Fruit fly (Drosophila melanogaster) whole organism, adult: ENCODE results near the gene Ugt36D1.

Experiments used
- CG11617 ChIP-seq: fragments of 200-800 bp; sonication (Bioruptor generic); optimal IDR thresholded peaks from 2 replicates; lab custom pipeline; 2017; ENCODE audit warnings: mild to moderate bottlenecking, missing biosample characterization, missing genetic modification reagents, missing genetic modification characterization
- CG12768 ChIP-seq: fragments of 200-800 bp; sonication (Bioruptor generic); optimal IDR thresholded peaks from 2 replicates; lab custom pipeline; 2017; ENCODE audit warnings: missing biosample characterization, missing genetic modification characterization, mild to moderate bottlenecking, moderate library complexity, missing genetic modification reagents
- CG14711 ChIP-seq: fragments of 200-800 bp; sonication (Bioruptor generic); optimal IDR thresholded peaks from 2 replicates; lab custom pipeline; 2018; ENCODE audit warnings: missing biosample characterization, mild to moderate bottlenecking, missing genetic modification characterization, moderate library complexity
- CG1620 ChIP-seq: fragments of 200-800 bp; sonication (Bioruptor generic); optimal IDR thresholded peaks from 2 replicates; lab custom pipeline; 2016; ENCODE audit warnings: missing biosample characterization, missing genetic modification characterization
- CG33017 ChIP-seq: fragments of 200-800 bp; sonication (Bioruptor generic); optimal IDR thresholded peaks from 2 replicates; lab custom pipeline; 2018; ENCODE audit warnings: missing biosample characterization, mild to moderate bottlenecking, missing genetic modification characterization, moderate library complexity
- CG5204 ChIP-seq: fragments of 200-800 bp; sonication (Bioruptor generic); optimal IDR thresholded peaks from 2 replicates; lab custom pipeline; 2016; ENCODE audit warnings: missing biosample characterization, missing genetic modification characterization
- CG7045 ChIP-seq: fragments of 200-800 bp; sonication (Bioruptor generic); optimal IDR thresholded peaks from 2 replicates; lab custom pipeline; 2017; ENCODE audit warnings: missing biosample characterization, mild to moderate bottlenecking, missing genetic modification characterization
- CG7101 ChIP-seq: fragments of 200-800 bp; sonication (Bioruptor generic); optimal IDR thresholded peaks from 2 replicates; lab custom pipeline; 2018; ENCODE audit warnings: missing biosample characterization, mild to moderate bottlenecking, missing genetic modification characterization, moderate library complexity
- Clk ChIP-seq: fragments of 200-800 bp; sonication (Bioruptor generic); optimal IDR thresholded peaks from 2 replicates; lab custom pipeline; 2017; ENCODE audit warnings: missing biosample characterization, missing genetic modification characterization
- Crg-1 ChIP-seq: fragments of 200-800 bp; sonication (Bioruptor generic); optimal IDR thresholded peaks from 2 replicates; lab custom pipeline; 2016; ENCODE audit warnings: missing biosample characterization, missing genetic modification characterization
- Hr96 ChIP-seq: fragments of 200-800 bp; sonication (Bioruptor generic); optimal IDR thresholded peaks from 2 replicates; lab custom pipeline; 2016; ENCODE audit warnings: missing biosample characterization, missing genetic modification characterization
- Mnt ChIP-seq: fragments of 200-800 bp; sonication (Bioruptor generic); optimal IDR thresholded peaks from 2 replicates; lab custom pipeline; 2016; ENCODE audit warnings: missing biosample characterization, mild to moderate bottlenecking, missing genetic modification characterization
- bab1 ChIP-seq: fragments of 200-800 bp; sonication (Bioruptor generic); optimal IDR thresholded peaks from 3 replicates; lab custom pipeline; 2019; ENCODE audit warnings: missing biosample characterization, mild to moderate bottlenecking, missing genetic modification characterization, moderate library complexity
- cic ChIP-seq: fragments of 200-800 bp; sonication (Bioruptor generic); optimal IDR thresholded peaks from 2 replicates; lab custom pipeline; 2017; ENCODE audit warnings: missing biosample characterization, mild to moderate bottlenecking, missing genetic modification characterization, moderate library complexity
- cnc ChIP-seq, 2 experiments: fragments of >200 bp; optimal IDR thresholded peaks; 2 replicates each; lab custom pipeline; 2017
- kay ChIP-seq: fragments of 200-800 bp; sonication (Bioruptor generic); peaks from one replicate; lab custom pipeline; 2016; ENCODE audit warnings: missing biosample characterization, missing genetic modification characterization, borderline replicate concordance
- ovo ChIP-seq: fragments of 200-800 bp; sonication (Bioruptor generic); optimal IDR thresholded peaks from 2 replicates; lab custom pipeline; 2016; ENCODE audit warnings: missing biosample characterization, missing genetic modification characterization
- pad ChIP-seq: fragments of 200-800 bp; sonication (Bioruptor generic); optimal IDR thresholded peaks from 3 replicates; lab custom pipeline; 2017; ENCODE audit warnings: missing biosample characterization, missing genetic modification characterization, mild to moderate bottlenecking, moderate library complexity, missing genetic modification reagents
- tj ChIP-seq: fragments of 200-800 bp; sonication (Bioruptor generic); optimal IDR thresholded peaks from 3 replicates; lab custom pipeline; 2017; ENCODE audit warnings: missing biosample characterization, mild to moderate bottlenecking, missing genetic modification characterization, moderate library complexity
- toe ChIP-seq: fragments of 200-800 bp; sonication (Bioruptor generic); optimal IDR thresholded peaks from 2 replicates; lab custom pipeline; 2016; ENCODE audit warnings: missing biosample characterization, missing genetic modification characterization

The Ugt36D1 gene

DNA sequence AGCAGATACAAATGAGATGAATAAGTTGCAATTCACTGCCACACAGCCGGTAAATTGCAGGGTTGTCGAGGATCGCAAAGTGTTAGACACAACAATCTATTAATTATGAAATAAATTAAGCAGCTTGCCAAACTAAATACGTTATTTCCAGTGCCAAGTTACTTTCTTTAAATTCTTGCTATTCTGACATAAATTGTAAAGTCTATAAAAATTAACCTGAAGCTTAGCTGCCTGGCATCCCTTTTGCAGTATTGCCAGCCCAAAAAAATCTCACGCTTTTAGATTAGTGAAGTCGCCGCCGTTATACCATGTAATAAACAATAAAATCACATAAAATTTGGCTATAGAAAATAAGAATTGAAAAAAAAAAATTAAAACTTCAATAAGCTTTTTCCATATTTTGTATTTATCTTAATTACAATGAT is 34.3 kb downstream of the Ugt36D1 start:
- TF ChIP-seq CG12768 (peak; percentile 95), CG7101 (tag; lab: Kevin White, UChicago) (peak; percentile 95), Clk (GFP tag; lab: Kevin White, UChicago) (peak; percentile 84), CG14711 (tag; lab: Kevin White, UChicago) (peak; percentile 99), cic (GFP tag; lab: Kevin White, UChicago) (peak; percentile 52), ovo (peak; percentile 60), Crg-1 (GFP tag; lab: Kevin White, UChicago) (peak; percentile 89), Hr96 (GFP tag; lab: Kevin White, UChicago) (peak; percentile 92), bab1 (GFP tag; lab: Kevin White, UChicago) (peak; percentile 96), CG7045 (GFP tag; lab: Kevin White, UChicago) (peak; percentile 93), pad (GFP tag; lab: Kevin White, UChicago) (peak; percentile 84), Mnt (GFP tag; lab: Kevin White, UChicago) (peak; percentile 80), CG5204 (peak; percentile 93), CG11617 (GFP tag; lab: Kevin White, UChicago) (peak; percentile 93), tj (GFP tag; lab: Kevin White, UChicago) (peak; percentile 76), kay (GFP tag; lab: Kevin White, UChicago) (peak; percentile 95), toe (peak; percentile 95), CG33017 (peak; percentile 95), CG1620 (GFP tag; lab: Kevin White, UChicago) (peak; percentile 91), cnc (optimal IDR thresholded peaks at IDR 0.05; lab: Kevin White, UChicago) (peak; percentile 86 to 90)

DNA sequence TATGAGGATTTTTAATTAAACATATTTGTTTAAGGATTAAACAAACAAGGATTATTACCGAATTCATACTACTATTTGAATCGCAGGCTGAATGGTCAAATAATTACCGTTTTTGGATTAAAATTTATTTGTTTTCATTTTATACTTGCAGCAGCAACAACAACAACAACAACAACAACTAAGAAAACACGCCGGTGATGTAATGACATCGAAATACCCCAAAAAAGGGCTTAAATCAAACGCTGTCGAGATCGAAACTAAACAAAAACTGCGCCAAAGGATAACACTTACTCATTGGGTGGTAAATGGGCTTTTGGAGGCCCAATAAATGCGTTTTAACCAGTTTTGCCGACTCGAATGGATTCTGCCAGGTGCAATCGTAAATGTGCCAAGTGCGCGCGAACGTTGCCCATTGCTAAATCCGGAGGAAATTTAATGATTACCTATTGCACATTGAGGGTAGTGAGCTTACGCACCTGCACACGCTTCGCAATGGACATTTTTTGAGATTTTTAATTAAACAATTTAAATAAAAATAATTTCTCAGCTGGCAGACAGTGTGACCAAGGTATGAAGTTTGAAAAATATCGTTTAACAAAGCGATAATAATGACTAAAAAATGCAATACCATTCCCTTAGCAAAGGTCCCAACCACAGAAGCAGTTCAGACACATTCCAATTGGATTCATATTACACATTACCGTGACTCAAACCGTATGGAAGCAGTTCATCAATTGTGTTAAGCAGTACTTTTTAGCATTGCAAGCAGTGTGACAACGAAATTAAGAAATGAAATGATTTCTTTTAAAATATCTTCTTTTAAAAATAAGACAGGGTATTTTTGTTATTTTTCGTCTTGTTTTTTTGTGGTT is 35.5 kb downstream of the Ugt36D1 start, which contains the start of the genes CG10602 and mRpL13:
Gene CG10602, minus strand, starts transcription at position 588 of the 872 bp plus-strand sequence.
Gene mRpL13, minus strand, starts transcription at position 588 of the 872 bp plus-strand sequence.
- TF ChIP-seq Mnt (GFP tag; lab: Kevin White, UChicago) (peak; percentile 7), cic (GFP tag; lab: Kevin White, UChicago) (no peak), bab1 (GFP tag; lab: Kevin White, UChicago) (peak; percentile 31), ovo (no peak), Crg-1 (GFP tag; lab: Kevin White, UChicago) (no peak), pad (GFP tag; lab: Kevin White, UChicago) (no peak), cnc (optimal IDR thresholded peaks at IDR 0.05; lab: Kevin White, UChicago) (no peak), CG1620 (GFP tag; lab: Kevin White, UChicago) (peak; percentile 10), toe (no peak), CG14711 (tag; lab: Kevin White, UChicago) (no peak), CG12768 (no peak), kay (GFP tag; lab: Kevin White, UChicago) (peak; percentile 79)

DNA sequence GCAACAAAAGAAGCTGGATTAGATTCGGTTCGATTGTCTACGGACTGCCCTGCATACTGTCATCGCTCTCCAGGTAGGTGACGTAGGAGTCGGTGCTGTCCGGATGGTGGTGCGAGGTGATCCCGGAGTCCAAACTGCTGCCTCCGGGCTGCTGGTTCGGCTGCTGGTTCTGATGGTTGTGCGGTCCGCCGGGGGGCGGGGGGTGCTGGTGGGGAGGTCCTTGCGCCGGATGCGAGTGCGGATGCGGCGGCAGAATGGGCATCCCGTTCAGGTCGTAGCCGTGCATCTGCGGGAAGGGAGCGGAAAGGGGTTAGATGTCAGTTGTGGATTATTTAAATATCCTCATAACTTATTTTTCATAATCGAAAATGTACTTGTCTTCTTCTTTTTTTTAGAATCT is 37.6 kb downstream of the Ugt36D1 start:
- TF ChIP-seq pad (GFP tag; lab: Kevin White, UChicago) (no peak), CG1620 (GFP tag; lab: Kevin White, UChicago) (no peak), Mnt (GFP tag; lab: Kevin White, UChicago) (no peak), CG11617 (GFP tag; lab: Kevin White, UChicago) (no peak), CG7101 (tag; lab: Kevin White, UChicago) (no peak), CG33017 (no peak)

DNA sequence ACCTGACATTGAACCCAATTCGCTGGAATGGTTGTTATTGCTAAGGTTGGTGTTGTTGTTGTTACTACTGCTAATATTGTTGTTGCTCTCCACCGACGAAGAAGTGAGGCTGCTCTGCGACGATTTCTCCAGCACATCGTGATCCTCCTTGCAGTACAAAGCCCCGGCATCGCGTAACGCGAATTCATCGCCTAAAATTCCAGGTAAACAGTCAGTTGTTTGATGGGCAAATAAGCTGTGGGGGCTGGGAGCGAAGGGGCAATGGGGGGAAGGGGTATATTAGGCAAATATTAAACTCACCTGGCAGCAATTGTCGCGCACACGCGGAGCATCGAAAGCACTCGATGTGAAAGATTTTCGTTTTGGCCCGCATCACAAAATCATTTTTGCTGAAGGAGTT is 40.7 kb downstream of the Ugt36D1 start:
- TF ChIP-seq Mnt (GFP tag; lab: Kevin White, UChicago) (no peak), CG14711 (tag; lab: Kevin White, UChicago) (no peak), CG5204 (no peak), CG11617 (GFP tag; lab: Kevin White, UChicago) (no peak), Clk (GFP tag; lab: Kevin White, UChicago) (no peak), Hr96 (GFP tag; lab: Kevin White, UChicago) (no peak), bab1 (GFP tag; lab: Kevin White, UChicago) (no peak), pad (GFP tag; lab: Kevin White, UChicago) (no peak), cic (GFP tag; lab: Kevin White, UChicago) (no peak), cnc (optimal IDR thresholded peaks at IDR 0.05; lab: Kevin White, UChicago) (no peak), ovo (no peak), CG12768 (no peak)

DNA sequence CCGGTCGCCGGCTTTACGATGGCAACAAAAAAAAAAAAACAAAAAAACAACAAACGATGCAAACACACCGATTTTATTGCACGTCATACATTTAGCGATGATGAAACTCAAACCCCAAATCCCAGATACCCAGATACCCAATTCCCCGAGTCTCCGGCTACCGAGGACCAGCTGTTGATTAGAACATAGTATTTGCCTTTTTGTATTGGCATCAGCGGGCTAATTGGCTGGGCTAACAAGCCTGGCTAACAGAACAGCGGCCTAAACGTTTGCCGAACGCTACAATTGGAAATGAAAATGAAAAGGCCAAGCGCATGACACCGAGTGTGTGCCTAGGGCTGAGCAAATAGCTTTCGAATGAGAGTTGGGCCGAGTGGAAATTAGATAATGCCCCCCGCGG is 41.6 kb downstream of the Ugt36D1 start:
- no peak for TF ChIP-seq cic (GFP tag; lab: Kevin White, UChicago)
- TF ChIP-seq kay (GFP tag; lab: Kevin White, UChicago), result peak; percentile 57

DNA sequence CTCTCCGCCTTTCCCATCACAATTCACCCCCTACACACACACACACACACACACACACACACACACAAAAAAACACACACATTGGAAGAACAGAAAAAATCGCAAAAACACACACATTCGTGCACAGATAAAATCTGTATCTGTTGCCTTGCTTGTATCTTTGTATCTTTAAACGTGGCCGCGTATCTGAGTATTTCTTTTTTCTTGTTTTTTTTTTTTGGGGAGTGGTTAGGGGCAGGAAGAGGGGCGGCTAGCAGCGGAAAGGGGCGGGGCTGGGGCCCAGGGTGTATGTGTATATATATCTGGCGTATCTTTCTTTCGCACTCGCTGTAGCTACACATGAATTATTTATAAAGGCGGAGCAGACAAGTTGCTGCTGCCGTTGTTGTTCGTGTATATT is 43.2 kb downstream of the Ugt36D1 start:
- TF ChIP-seq toe (no peak), Hr96 (GFP tag; lab: Kevin White, UChicago) (no peak), cic (GFP tag; lab: Kevin White, UChicago) (no peak), ovo (no peak), Crg-1 (GFP tag; lab: Kevin White, UChicago) (no peak), kay (GFP tag; lab: Kevin White, UChicago) (no peak), CG7045 (GFP tag; lab: Kevin White, UChicago) (no peak), cnc (optimal IDR thresholded peaks at IDR 0.05; lab: Kevin White, UChicago) (no peak)
